Fruit fly (Drosophila melanogaster): ENCODE measurements around the gene CG3552.

CG3552 gene

DNA sequence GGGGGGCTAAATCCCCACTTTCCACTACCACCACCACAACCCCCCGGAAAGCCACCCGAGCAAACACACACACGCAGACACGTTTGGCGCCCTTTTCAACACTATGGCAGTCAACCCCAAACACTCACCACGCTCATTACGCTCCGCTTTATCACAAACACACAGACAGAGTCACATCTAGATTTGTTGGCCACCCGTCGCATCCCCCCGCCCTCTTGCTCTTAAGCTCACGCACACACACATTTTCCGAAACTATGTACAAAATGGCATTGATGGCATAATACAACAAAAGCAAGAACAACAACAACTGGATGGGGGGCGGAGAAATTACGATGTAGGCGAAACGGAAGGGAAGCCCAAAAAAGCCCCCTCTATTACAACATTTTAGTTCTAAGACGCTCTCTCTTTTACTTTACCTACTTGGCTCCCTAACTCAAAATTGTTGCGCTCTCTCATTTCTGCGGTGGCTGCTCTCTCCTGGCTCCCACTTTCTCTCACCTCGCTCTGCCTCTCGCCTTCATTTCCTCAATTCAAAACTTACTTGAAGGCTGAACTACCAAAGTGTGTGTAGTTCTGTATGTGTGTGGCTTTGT, 9.6 kb downstream of the CG3552 start (continued):
- TF ChIP-seq Ets65A (GFP tag) (peak; percentile 76), CG18599 (GFP tag; optimal IDR thresholded peaks at IDR 0.05) (peak; percentile 16), trem (tag; optimal IDR thresholded peaks at IDR 0.05) (no peak), Trl (optimal IDR thresholded peaks at IDR 0.05) (peak; percentile 83 to 84), Trl (GFP tag; optimal IDR thresholded peaks at IDR 0.05) (no peak), CG3407 (GFP tag; optimal IDR thresholded peaks at IDR 0.05) (no peak), Side (GFP tag; optimal IDR thresholded peaks at IDR 0.05) (peak; percentile 1), bsh (GFP tag; optimal IDR thresholded peaks at IDR 0.05) (no peak), Dip3 (GFP tag; optimal IDR thresholded peaks at IDR 0.05) (no peak), Nf-YC (tag; optimal IDR thresholded peaks at IDR 0.05) (peak; percentile 22), vfl (GFP tag; optimal IDR thresholded peaks at IDR 0.05) (no peak), CG4328 (GFP tag; optimal IDR thresholded peaks at IDR 0.05) (peak; percentile 38), pros (GFP tag; optimal IDR thresholded peaks at IDR 0.05) (peak; percentile 48), CG8089 (GFP tag; optimal IDR thresholded peaks at IDR 0.05) (no peak), CG8359 (GFP tag; optimal IDR thresholded peaks at IDR 0.05; ENCODE audit: borderline replicate concordance) (no peak), CG8478 (optimal IDR thresholded peaks at IDR 0.05) (peak; percentile 77), Ptx1 (GFP tag; IDR thresholded peaks at IDR 0.05) (no peak), Oaz (GFP tag; IDR thresholded peaks at IDR 0.05) (no peak), sug (tag; optimal IDR thresholded peaks at IDR 0.05) (peak; percentile 76), CG15601 (tag; optimal IDR thresholded peaks at IDR 0.05) (no peak), BEAF-32 (GFP tag; optimal IDR thresholded peaks at IDR 0.05) (no peak), onecut (GFP tag; IDR thresholded peaks at IDR 0.05) (peak; percentile 15; the same call in 1 of the 2 replicates), Adf1 (GFP tag; IDR thresholded peaks at IDR 0.05) (peak; percentile 51; the same call in 1 of the 2 replicates), abd-A (tag; optimal IDR thresholded peaks at IDR 0.05) (peak; percentile 99), klu (GFP tag; IDR thresholded peaks at IDR 0.05) (no peak), CG12391 (tag; optimal IDR thresholded peaks at IDR 0.05) (no peak), chn (GFP tag; optimal IDR thresholded peaks at IDR 0.05) (peak; percentile 28), dmrt99B (tag; optimal IDR thresholded peaks at IDR 0.05) (no peak), CG8290 (GFP tag; optimal IDR thresholded peaks at IDR 0.05) (no peak), CG8290 (tag; optimal IDR thresholded peaks at IDR 0.05) (peak; percentile 10 to 50), CG6813 (GFP tag; optimal IDR thresholded peaks at IDR 0.05) (no peak)

dm6 chr3L:9466595-9466994, 10.5 kb downstream of the CG3552 start:
- peak; percentile 34 for TF ChIP-seq nerfin-1 (tag; optimal IDR thresholded peaks at IDR 0.05)
- TF ChIP-seq insv (GFP tag; optimal IDR thresholded peaks at IDR 0.05), result no peak
- TF ChIP-seq CG30403 (GFP tag; optimal IDR thresholded peaks at IDR 0.05), result peak; percentile 45
- peak; percentile 26 for TF ChIP-seq CG15269 (tag; optimal IDR thresholded peaks at IDR 0.05)
- TF ChIP-seq CG17612 (GFP tag; IDR thresholded peaks at IDR 0.05), result no peak
- no peak for TF ChIP-seq TFAM (GFP tag; optimal IDR thresholded peaks at IDR 0.05)
- TF ChIP-seq CG15011 (GFP tag; optimal IDR thresholded peaks at IDR 0.05), result no peak
- peak; percentile 27 for TF ChIP-seq unpg (GFP tag; optimal IDR thresholded peaks at IDR 0.05)
- no peak for TF ChIP-seq CG4360 (GFP tag; IDR thresholded peaks at IDR 0.05)
- no peak for TF ChIP-seq vnd (GFP tag; IDR thresholded peaks at IDR 0.05; ENCODE audit: partially characterized antibody)
- TF ChIP-seq slbo (GFP tag; IDR thresholded peaks at IDR 0.05), result no peak
- TF ChIP-seq HmgD (GFP tag; optimal IDR thresholded peaks at IDR 0.05), result no peak
- TF ChIP-seq CG2875 (GFP tag; optimal IDR thresholded peaks at IDR 0.05), result no peak
- no peak for TF ChIP-seq CG3163 (GFP tag; optimal IDR thresholded peaks at IDR 0.05)
- peak; percentile 11 for TF ChIP-seq Xbp1 (GFP tag; optimal IDR thresholded peaks at IDR 0.05)
- peak; percentile 48 for TF ChIP-seq Oli (tag; optimal IDR thresholded peaks at IDR 0.05)
- no peak for TF ChIP-seq CG8765 (GFP tag; IDR thresholded peaks at IDR 0.05)
- peak; percentile 26 for TF ChIP-seq CG18619 (GFP tag; optimal IDR thresholded peaks at IDR 0.05)
- peak; percentile 52 for TF ChIP-seq lab (GFP tag; optimal IDR thresholded peaks at IDR 0.05)
- peak; percentile 19 for TF ChIP-seq Dek (tag; optimal IDR thresholded peaks at IDR 0.05)
- TF ChIP-seq Sox100B (GFP tag; optimal IDR thresholded peaks at IDR 0.05), result peak; percentile 15

Measured in whole organism, embryonic.